Fruit fly (Drosophila melanogaster) whole organism, embryonic: ENCODE data around the gene bon.

Experiments used
- Abd-B ChIP-seq: fragments of 200-800 bp; sonication (Bioruptor generic); optimal IDR thresholded peaks from 2 replicates; lab custom pipeline; 2018; ENCODE audit warnings: missing biosample characterization, mild to moderate bottlenecking, missing genetic modification characterization, moderate library complexity
- Atf6 ChIP-seq: fragments of 200-800 bp; sonication (Bioruptor generic); IDR thresholded peaks from 2 replicates; pipeline ENCODE4 v1.3.6; 2022; ENCODE audit warnings: missing biosample characterization, missing genetic modification characterization
- B-H1 ChIP-seq: fragments of 200-800 bp; sonication (Bioruptor generic); IDR thresholded peaks from 3 replicates; pipeline ENCODE4 v1.3.6; 2022; ENCODE audit warnings: missing biosample characterization, missing genetic modification characterization
- CG10209 ChIP-seq: fragments of 200-800 bp; sonication (Bioruptor generic); optimal IDR thresholded peaks from 3 replicates; lab custom pipeline; 2017; ENCODE audit warnings: missing biosample characterization, mild to moderate bottlenecking, missing genetic modification characterization, missing genetic modification reagents
- CG1233 ChIP-seq: fragments of 200-800 bp; sonication (Bioruptor generic); optimal IDR thresholded peaks from 4 replicates; lab custom pipeline; 2018; ENCODE audit warnings: missing biosample characterization, mild to moderate bottlenecking, missing genetic modification characterization
- CG12769 ChIP-seq: fragments of 200-800 bp; sonication (Bioruptor generic); optimal IDR thresholded peaks from 2 replicates; lab custom pipeline; 2019; ENCODE audit warnings: missing biosample characterization, mild to moderate bottlenecking, missing genetic modification characterization, moderate library complexity
- CG15011 ChIP-seq: fragments of 200-800 bp; sonication (Bioruptor generic); optimal IDR thresholded peaks from 3 replicates; lab custom pipeline; 2018; ENCODE audit warnings: missing biosample characterization, mild to moderate bottlenecking, missing genetic modification characterization
- CG1603 ChIP-seq: fragments of 200-800 bp; sonication (Bioruptor generic); optimal IDR thresholded peaks from 2 replicates; lab custom pipeline; 2019; ENCODE audit warnings: missing biosample characterization, mild to moderate bottlenecking, missing genetic modification characterization, moderate library complexity
- CG17912 ChIP-seq: fragments of 200-800 bp; sonication (Bioruptor generic); optimal IDR thresholded peaks from 2 replicates; lab custom pipeline; 2018; ENCODE audit warnings: missing biosample characterization, mild to moderate bottlenecking, missing genetic modification characterization
- CG2120 ChIP-seq: fragments of 200-800 bp; sonication (Bioruptor generic); optimal IDR thresholded peaks from 3 replicates; lab custom pipeline; 2016; ENCODE audit warnings: missing biosample characterization, missing genetic modification characterization
- CG2712 ChIP-seq: fragments of 200-800 bp; optimal IDR thresholded peaks from 3 replicates; lab custom pipeline; 2019; ENCODE audit warnings: missing biosample characterization, mild to moderate bottlenecking, missing genetic modification characterization, moderate library complexity
- CG34376 ChIP-seq: fragments of 200-800 bp; sonication (Bioruptor generic); optimal IDR thresholded peaks from 2 replicates; lab custom pipeline; 2018; ENCODE audit warnings: missing biosample characterization, mild to moderate bottlenecking, missing genetic modification characterization
- CG4730 ChIP-seq: fragments of 200-800 bp; sonication (Bioruptor generic); IDR thresholded peaks from 2 replicates; pipeline ENCODE4 v1.3.6; 2022; ENCODE audit warnings: missing biosample characterization, missing genetic modification characterization
- CG4854 ChIP-seq: fragments of 200-800 bp; sonication (Bioruptor generic); optimal IDR thresholded peaks from 2 replicates; lab custom pipeline; 2016; ENCODE audit warnings: missing biosample characterization, missing genetic modification characterization, inconsistent platforms
- CG9215 ChIP-seq: fragments of 200-800 bp; sonication (Bioruptor generic); IDR thresholded peaks from 2 replicates; pipeline ENCODE4 v1.3.6; 2022; ENCODE audit warnings: missing biosample characterization, missing genetic modification characterization
- ERR ChIP-seq: fragments of 200-800 bp; sonication (Bioruptor generic); optimal IDR thresholded peaks from 2 replicates; lab custom pipeline; 2016; ENCODE audit warnings: missing biosample characterization, missing genetic modification characterization
- HmgD ChIP-seq: fragments of 200-800 bp; sonication (Bioruptor generic); optimal IDR thresholded peaks from 3 replicates; lab custom pipeline; 2016; ENCODE audit warnings: missing biosample characterization, missing genetic modification characterization
- Med ChIP-seq: fragments of 200-800 bp; sonication (Bioruptor generic); peaks from one replicate; lab custom pipeline; 2016; ENCODE audit warnings: missing biosample characterization, missing genetic modification characterization, mild to moderate bottlenecking, inconsistent platforms, moderate library complexity
- NK7.1 ChIP-seq: fragments of 200-800 bp; sonication (Bioruptor generic); optimal IDR thresholded peaks from 3 replicates; lab custom pipeline; 2016; ENCODE audit warnings: missing biosample characterization, missing genetic modification characterization
- Nf-YC ChIP-seq: fragments of 200-800 bp; optimal IDR thresholded peaks from 3 replicates; lab custom pipeline; 2019; ENCODE audit warnings: missing biosample characterization, mild to moderate bottlenecking, missing genetic modification characterization, moderate library complexity
- Ptx1 ChIP-seq: fragments of 200-800 bp; sonication (Bioruptor generic); IDR thresholded peaks from 2 replicates; pipeline ENCODE4 v1.3.6; 2022; ENCODE audit warnings: missing biosample characterization, missing genetic modification characterization
- Side ChIP-seq: fragments of 200-800 bp; sonication (Bioruptor generic); optimal IDR thresholded peaks from 2 replicates; lab custom pipeline; 2016; ENCODE audit warnings: missing biosample characterization, missing genetic modification characterization
- Sox102F ChIP-seq: fragments of 200-800 bp; sonication (Bioruptor generic); optimal IDR thresholded peaks from 2 replicates; lab custom pipeline; 2018; ENCODE audit warnings: missing biosample characterization, mild to moderate bottlenecking, missing genetic modification characterization, moderate library complexity
- Sry-δ ChIP-seq: fragments of 200-800 bp; sonication (Bioruptor generic); optimal IDR thresholded peaks from 2 replicates; lab custom pipeline; 2016; ENCODE audit warnings: missing biosample characterization, missing genetic modification characterization
- Ssrp ChIP-seq: fragments of 200-800 bp; sonication (Bioruptor generic); optimal IDR thresholded peaks from 2 replicates; lab custom pipeline; 2018; ENCODE audit warnings: missing biosample characterization, mild to moderate bottlenecking, missing genetic modification characterization, moderate library complexity
- Stat92E ChIP-seq, 3 experiments: fragments of >200 bp in 2 of 3; fragments of 200-800 bp in 1 of 3; sonication (Bioruptor generic) in 1 of 3; optimal IDR thresholded peaks; 2 replicates each; lab custom pipeline; 2017 to 2019; ENCODE audit warnings: missing biosample characterization in 3 of 3, missing genetic modification characterization in 3 of 3, mild to moderate bottlenecking in 1 of 3, moderate library complexity in 1 of 3
- Vsx1 ChIP-seq: fragments of 200-800 bp; sonication (Bioruptor generic); optimal IDR thresholded peaks from 2 replicates; lab custom pipeline; 2017; ENCODE audit warnings: missing biosample characterization, mild to moderate bottlenecking, missing genetic modification characterization, missing genetic modification reagents
- Xrp1 ChIP-seq: fragments of 200-800 bp; sonication (Bioruptor generic); IDR thresholded peaks from 2 replicates; pipeline ENCODE4 v1.3.6; 2022; ENCODE audit warnings: missing biosample characterization, missing genetic modification characterization
- ash1 ChIP-seq: fragments of 200-800 bp; sonication (Bioruptor generic); optimal IDR thresholded peaks from 2 replicates; lab custom pipeline; 2018; ENCODE audit warnings: missing biosample characterization, mild to moderate bottlenecking, missing genetic modification characterization
- cato ChIP-seq: fragments of 200-800 bp; sonication (Bioruptor generic); optimal IDR thresholded peaks from 2 replicates; lab custom pipeline; 2016; ENCODE audit warnings: missing biosample characterization, missing genetic modification characterization, borderline replicate concordance
- chif ChIP-seq, 2 experiments: fragments of 200-800 bp; sonication (Bioruptor generic); optimal IDR thresholded peaks; 3 replicates each; lab custom pipeline; 2016; ENCODE audit warnings: missing biosample characterization in 2 of 2, missing genetic modification characterization in 2 of 2
- dati ChIP-seq: fragments of 200-800 bp; sonication (Bioruptor generic); IDR thresholded peaks from 2 replicates; pipeline ENCODE4 v1.3.6; 2022; ENCODE audit warnings: missing biosample characterization, missing genetic modification characterization
- disco-r ChIP-seq: fragments of 200-800 bp; sonication (Bioruptor generic); optimal IDR thresholded peaks from 2 replicates; lab custom pipeline; 2016; ENCODE audit warnings: missing biosample characterization, missing genetic modification characterization
- dmrt99B ChIP-seq: fragments of 200-800 bp; sonication (Bioruptor generic); optimal IDR thresholded peaks from 2 replicates; lab custom pipeline; 2018; ENCODE audit warnings: missing biosample characterization, mild to moderate bottlenecking, missing genetic modification characterization, moderate library complexity
- dpn ChIP-seq, 2 experiments: fragments of 200-800 bp; sonication (Bioruptor generic); optimal IDR thresholded peaks; 3 replicates each; lab custom pipeline; 2016; ENCODE audit warnings: missing biosample characterization in 2 of 2, missing genetic modification characterization in 2 of 2
- emc ChIP-seq: fragments of 200-800 bp; sonication (Bioruptor generic); optimal IDR thresholded peaks from 2 replicates; lab custom pipeline; 2016; ENCODE audit warnings: missing biosample characterization, missing genetic modification characterization
- gcm2 ChIP-seq: fragments of 200-800 bp; sonication (Bioruptor generic); optimal IDR thresholded peaks from 2 replicates; lab custom pipeline; 2016; ENCODE audit warnings: missing biosample characterization, missing genetic modification characterization
- her ChIP-seq: fragments of 200-800 bp; sonication (Bioruptor generic); optimal IDR thresholded peaks from 2 replicates; lab custom pipeline; 2016; ENCODE audit warnings: missing biosample characterization, missing genetic modification characterization
- kay ChIP-seq: fragments of 200-800 bp; sonication (Bioruptor generic); optimal IDR thresholded peaks from 2 replicates; lab custom pipeline; 2016; ENCODE audit warnings: missing biosample characterization, missing genetic modification characterization
- klu ChIP-seq: fragments of 200-800 bp; sonication (Bioruptor generic); IDR thresholded peaks from 2 replicates; pipeline ENCODE4 v1.3.6; 2022; ENCODE audit warnings: missing biosample characterization, missing genetic modification characterization
- maf-S ChIP-seq: fragments of 200-800 bp; sonication (Bioruptor generic); optimal IDR thresholded peaks from 2 replicates; lab custom pipeline; 2016; ENCODE audit warnings: missing biosample characterization, missing genetic modification characterization
- nerfin-1 ChIP-seq: fragments of 200-800 bp; sonication (Bioruptor generic); optimal IDR thresholded peaks from 3 replicates; lab custom pipeline; 2019; ENCODE audit warnings: missing biosample characterization, mild to moderate bottlenecking, missing genetic modification characterization, moderate library complexity
- odd ChIP-seq: fragments of 200-800 bp; sonication (Bioruptor generic); optimal IDR thresholded peaks from 2 replicates; lab custom pipeline; 2017; ENCODE audit warnings: missing biosample characterization, mild to moderate bottlenecking, missing genetic modification characterization
- pros ChIP-seq: fragments of 200-800 bp; sonication (Bioruptor generic); optimal IDR thresholded peaks from 3 replicates; lab custom pipeline; 2019; ENCODE audit warnings: missing biosample characterization, mild to moderate bottlenecking, missing genetic modification characterization, moderate library complexity
- psq ChIP-seq: fragments of 200-800 bp; sonication (Bioruptor generic); optimal IDR thresholded peaks from 2 replicates; lab custom pipeline; 2017; ENCODE audit warnings: missing biosample characterization, missing genetic modification characterization
- rib ChIP-seq: fragments of 200-800 bp; sonication (Bioruptor generic); IDR thresholded peaks from 2 replicates; pipeline ENCODE4 v1.3.6; 2022; ENCODE audit warnings: missing biosample characterization, missing genetic modification characterization
- tll ChIP-seq, 2 experiments: fragments of 200-800 bp in 1 of 2; fragments of >200 bp in 1 of 2; sonication (Bioruptor generic) in 1 of 2; optimal IDR thresholded peaks; 2 replicates each; lab custom pipeline; 2017 to 2019; ENCODE audit warnings: missing biosample characterization in 2 of 2, missing genetic modification characterization in 2 of 2, mild to moderate bottlenecking in 1 of 2, moderate library complexity in 1 of 2
- tx ChIP-seq: fragments of 200-800 bp; sonication (Bioruptor generic); optimal IDR thresholded peaks from 2 replicates; lab custom pipeline; 2016; ENCODE audit warnings: missing biosample characterization, missing genetic modification characterization
- vvl ChIP-seq: fragments of 200-800 bp; sonication (Bioruptor generic); IDR thresholded peaks from 2 replicates; pipeline ENCODE4 v1.3.6; 2022; ENCODE audit warnings: missing biosample characterization, missing genetic modification characterization

Gene bon

dm6 chr3R:20592517-20593462 lies at the start of gene bon, which contains the start of gene Pus1 (continued):
- TF ChIP-seq NK7.1 (no peak), CG10209 (GFP tag; lab: Kevin White, UChicago) (no peak), dati (GFP tag; lab: Robert Waterston, UW) (no peak), CG4730 (GFP tag; lab: Robert Waterston, UW) (no peak), ERR (no peak), Nf-YC (peak; percentile 42), disco-r (GFP tag; lab: Kevin White, UChicago) (no peak), gcm2 (no peak), Ssrp (tag; lab: Kevin White, UChicago) (no peak), Stat92E (GFP tag; optimal IDR thresholded peaks at IDR 0.05; lab: Kevin White, UChicago) (no peak), B-H1 (GFP tag; lab: Robert Waterston, UW) (no peak), maf-S (GFP tag; lab: Kevin White, UChicago) (no peak), CG17912 (GFP tag; lab: Kevin White, UChicago) (peak; percentile 28), CG2120 (GFP tag; lab: Kevin White, UChicago) (peak; percentile 50), CG1233 (GFP tag; lab: Kevin White, UChicago) (no peak), CG1603 (peak; percentile 67), Side (peak; percentile 41), emc (GFP tag; lab: Kevin White, UChicago) (no peak), ash1 (GFP tag; lab: Kevin White, UChicago) (no peak), CG15011 (no peak), CG2712 (peak; percentile 33), Abd-B (no peak), HmgD (GFP tag; lab: Kevin White, UChicago) (no peak), tx (peak; percentile 33), psq (GFP tag; lab: Kevin White, UChicago) (no peak), dpn (GFP tag; optimal IDR thresholded peaks at IDR 0.05; lab: Kevin White, UChicago) (peak; percentile 5 to 34), rib (GFP tag; lab: Robert Waterston, UW) (peak; percentile 48; the same call in 1 of the 2 replicates), Med (peak; percentile 87), dmrt99B (tag; lab: Kevin White, UChicago) (no peak), CG12769 (tag; lab: Kevin White, UChicago) (no peak), chif (GFP tag; optimal IDR thresholded peaks at IDR 0.05; lab: Kevin White, UChicago) (no peak), Vsx1 (GFP tag; lab: Kevin White, UChicago) (peak; percentile 51), CG4854 (no peak), cato (no peak), Sox102F (GFP tag; lab: Kevin White, UChicago) (no peak), kay (no peak), her (GFP tag; lab: Kevin White, UChicago) (no peak), Atf6 (0 out of 2 replicates have a peak, but pooled peaks have one; percentile 10), odd (GFP tag; lab: Kevin White, UChicago) (no peak), nerfin-1 (tag; lab: Kevin White, UChicago) (peak; percentile 90), Ptx1 (GFP tag; lab: Robert Waterston, UW) (no peak), pros (GFP tag; lab: Kevin White, UChicago) (no peak), Xrp1 (GFP tag; lab: Robert Waterston, UW) (no peak), tll (GFP tag; optimal IDR thresholded peaks at IDR 0.05; lab: Kevin White, UChicago) (no peak), CG34376 (GFP tag; lab: Kevin White, UChicago) (peak; percentile 10), CG9215 (no peak), klu (GFP tag; lab: Robert Waterston, UW) (no peak), Sry-δ (GFP tag; lab: Kevin White, UChicago) (peak; percentile 39), vvl (peak; percentile 87)
